Worm (Caenorhabditis elegans) whole organism, mixed stage, embryonic: Measurements from ENCODE around the gene idpp-11.

ENCODE experiments used
- ces-1 ChIP-seq: fragments of 150-350 bp; optimal IDR thresholded peaks from 2 replicates; lab custom pipeline; 2014; ENCODE audit warnings: missing biosample characterization, missing genetic modification reagents, missing genetic modification characterization
- drap-1 ChIP-seq: fragments of 200-800 bp; sonication (Bioruptor generic); optimal IDR thresholded peaks from 3 replicates; lab custom pipeline; 2018; ENCODE audit warnings: mild to moderate bottlenecking, missing genetic modification characterization, missing compliant biosample characterization
- elt-1 ChIP-seq: sonication (generic microtip); optimal IDR thresholded peaks from 2 replicates; lab custom pipeline; 2017; ENCODE audit warnings: missing genetic modification characterization, mild to moderate bottlenecking, missing compliant biosample characterization, antibody characterized with exemption, moderate library complexity, borderline replicate concordance; ENCODE audit not compliant: insufficient read depth
- snpc-4 ChIP-seq: fragments of 150-350 bp; optimal IDR thresholded peaks from 2 replicates; lab custom pipeline; 2014; ENCODE audit warnings: missing biosample characterization, missing genetic modification characterization
- unc-39 ChIP-seq: fragments of 150-350 bp; optimal IDR thresholded peaks from 2 replicates; lab custom pipeline; 2014; ENCODE audit warnings: missing biosample characterization, missing genetic modification characterization
- zip-8 ChIP-seq: fragments of 150-350 bp; optimal IDR thresholded peaks from 2 replicates; lab custom pipeline; 2014; ENCODE audit warnings: missing biosample characterization, missing genetic modification characterization

DNA sequence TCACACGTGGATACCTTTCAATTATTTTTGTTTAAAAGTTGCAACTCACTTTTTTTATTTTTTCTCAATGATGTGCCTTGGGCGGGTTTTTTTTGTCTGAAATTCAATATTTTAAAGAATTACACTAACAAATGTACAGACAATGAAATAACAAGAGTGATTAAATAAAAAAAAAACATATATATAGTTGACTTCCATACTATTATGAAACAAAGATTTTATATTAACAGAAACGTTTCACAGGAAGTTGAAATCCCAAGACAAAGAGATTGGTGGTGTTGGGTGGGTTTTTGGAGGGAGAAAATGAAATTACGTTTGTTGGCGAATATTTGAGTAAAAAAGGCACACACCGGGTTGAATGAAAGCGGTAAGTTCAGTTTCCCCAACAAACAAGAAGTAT, 33.5 kb downstream of the idpp-11 start, which contains the start of gene cca-1:
- TF ChIP-seq snpc-4 (tag; lab: Kevin White, UChicago) (no peak), elt-1 (tag; lab: Kevin White, UChicago) (no peak), ces-1 (no peak), unc-39 (tag; lab: Kevin White, UChicago) (no peak), drap-1 (no peak), zip-8 (no peak)
